Worm (Caenorhabditis elegans) whole organism, L1 larva: ENCODE results near the gene rpc-2.

Experiments used
- C04F5.9 ChIP-seq: sonication (generic microtip); optimal IDR thresholded peaks from 2 replicates; lab custom pipeline; 2016; ENCODE audit warnings: missing genetic modification characterization, missing compliant biosample characterization
- C16A3.4 ChIP-seq: fragments of 150-350 bp; optimal IDR thresholded peaks from 2 replicates; lab custom pipeline; 2014; ENCODE audit warnings: missing biosample characterization, missing genetic modification characterization
- F16B12.6 ChIP-seq: fragments of 150-350 bp; optimal IDR thresholded peaks from 2 replicates; lab custom pipeline; 2014; ENCODE audit warnings: missing biosample characterization, missing genetic modification characterization
- ama-1 ChIP-seq: fragments of 150-350 bp; optimal IDR thresholded peaks from 2 replicates; lab custom pipeline; 2014
- blmp-1 ChIP-seq: fragments of 150-350 bp; optimal IDR thresholded peaks from 2 replicates; lab custom pipeline; 2014; ENCODE audit warnings: missing biosample characterization, missing genetic modification characterization
- ceh-8 ChIP-seq: fragments of 200-800 bp; sonication (Bioruptor generic); optimal IDR thresholded peaks from 2 replicates; lab custom pipeline; 2018; ENCODE audit warnings: mild to moderate bottlenecking, missing genetic modification characterization, moderate library complexity, missing compliant biosample characterization
- dpl-1 ChIP-seq, 3 experiments: fragments of 150-350 bp in 2 of 3; sonication (generic microtip) in 1 of 3; optimal IDR thresholded peaks; 2 replicates each; lab custom pipeline; 2014 to 2017; ENCODE audit warnings: missing biosample characterization in 3 of 3, missing genetic modification characterization in 3 of 3, missing genetic modification reagents in 3 of 3
- dsc-1 ChIP-seq: sonication (generic microtip); optimal IDR thresholded peaks from 2 replicates; lab custom pipeline; 2016; ENCODE audit warnings: mild to moderate bottlenecking, missing genetic modification characterization, missing compliant biosample characterization
- efl-1 ChIP-seq, 4 experiments: fragments of 150-350 bp; optimal IDR thresholded peaks in 3 of 4; peaks in 1 of 4; 1 replicate in 1 of 4; 2 replicates in 3 of 4; lab custom pipeline; 2014; ENCODE audit warnings: missing biosample characterization in 2 of 4, missing genetic modification characterization in 2 of 4, missing genetic modification reagents in 2 of 4
- egl-13 ChIP-seq: sonication (generic microtip); optimal IDR thresholded peaks from 2 replicates; lab custom pipeline; 2016; ENCODE audit warnings: missing genotype, missing genetic modification reagents, missing genetic modification characterization, missing compliant biosample characterization
- egl-27 ChIP-seq, 2 experiments: fragments of 150-350 bp in 1 of 2; sonication (generic microtip); optimal IDR thresholded peaks; 3 replicates each; lab custom pipeline; 2017 to 2018; ENCODE audit warnings: missing biosample characterization in 2 of 2, missing genetic modification characterization in 2 of 2, missing genetic modification reagents in 2 of 2
- elt-3 ChIP-seq, 6 experiments: fragments of 150-350 bp in 1 of 6; sonication (generic microtip); optimal IDR thresholded peaks; 2 replicates each; lab custom pipeline; 2017 to 2018; ENCODE audit warnings: missing biosample characterization in 6 of 6, missing genetic modification characterization in 6 of 6, inconsistent platforms in 1 of 6
- fkh-10 ChIP-seq: sonication (generic microtip); optimal IDR thresholded peaks from 2 replicates; lab custom pipeline; 2017; ENCODE audit warnings: missing biosample characterization, missing genetic modification reagents, missing genetic modification characterization
- fkh-4 ChIP-seq: sonication (generic microtip); optimal IDR thresholded peaks from 2 replicates; lab custom pipeline; 2016; ENCODE audit warnings: missing compliant biosample characterization, missing genetic modification characterization, borderline replicate concordance
- hlh-17 ChIP-seq: fragments of 200-800 bp; sonication (Bioruptor generic); optimal IDR thresholded peaks from 2 replicates; lab custom pipeline; 2018; ENCODE audit warnings: missing genetic modification characterization, mild to moderate bottlenecking, missing compliant biosample characterization, moderate library complexity, borderline replicate concordance
- hlh-4 ChIP-seq: sonication (generic microtip); optimal IDR thresholded peaks from 2 replicates; lab custom pipeline; 2016; ENCODE audit warnings: mild to moderate bottlenecking, missing genetic modification characterization, missing compliant biosample characterization
- irx-1 ChIP-seq: sonication (generic microtip); optimal IDR thresholded peaks from 2 replicates; lab custom pipeline; 2016; ENCODE audit warnings: missing genetic modification characterization, missing compliant biosample characterization
- isw-1 ChIP-seq: fragments of 200-800 bp; sonication (Bioruptor generic); IDR thresholded peaks from 2 replicates; pipeline ENCODE4 v1.3.6; 2022; ENCODE audit warnings: missing genetic modification characterization, missing compliant biosample characterization
- jun-1 ChIP-seq: fragments of 150-350 bp; optimal IDR thresholded peaks from 2 replicates; lab custom pipeline; 2014; ENCODE audit warnings: missing biosample characterization, missing genetic modification reagents, missing genetic modification characterization
- lin-14 ChIP-seq: fragments of 200-800 bp; sonication (Bioruptor generic); optimal IDR thresholded peaks from 2 replicates; lab custom pipeline; 2018; ENCODE audit warnings: mild to moderate bottlenecking, missing genetic modification characterization, moderate library complexity, missing compliant biosample characterization
- lin-15B ChIP-seq: fragments of 150-350 bp; sonication (generic microtip); optimal IDR thresholded peaks from 3 replicates; lab custom pipeline; 2014; ENCODE audit warnings: missing biosample characterization, missing genetic modification characterization
- lin-35 ChIP-seq, 2 experiments: fragments of 150-350 bp; optimal IDR thresholded peaks; 2 replicates each; lab custom pipeline; 2014; ENCODE audit warnings: missing biosample characterization in 2 of 2, missing genetic modification characterization in 2 of 2, missing genetic modification reagents in 2 of 2
- mab-9 ChIP-seq: fragments of 200-800 bp; sonication (Bioruptor generic); IDR thresholded peaks from 2 replicates; pipeline ENCODE4 v1.3.6; 2022; ENCODE audit warnings: missing genetic modification reagents, missing genetic modification characterization, missing compliant biosample characterization
- mep-1 ChIP-seq: fragments of 150-350 bp; optimal IDR thresholded peaks from 2 replicates; lab custom pipeline; 2014; ENCODE audit warnings: missing biosample characterization, missing genetic modification characterization
- nhr-19 ChIP-seq: fragments of 200-800 bp; sonication (Bioruptor generic); conservative IDR thresholded peaks from 2 replicates; pipeline ENCODE4 v1.3.6; 2022; ENCODE audit warnings: missing genetic modification characterization, missing compliant biosample characterization
- nhr-20 ChIP-seq: sonication (generic microtip); optimal IDR thresholded peaks from 2 replicates; lab custom pipeline; 2016; ENCODE audit warnings: mild to moderate bottlenecking, missing genetic modification characterization, missing compliant biosample characterization
- nhr-237 ChIP-seq: fragments of 150-350 bp; optimal IDR thresholded peaks from 2 replicates; lab custom pipeline; 2014; ENCODE audit warnings: missing biosample characterization, missing genetic modification characterization
- nhr-28 ChIP-seq: fragments of 150-350 bp; optimal IDR thresholded peaks from 2 replicates; lab custom pipeline; 2014; ENCODE audit warnings: missing biosample characterization, missing genetic modification characterization
- nhr-71 ChIP-seq: sonication (generic microtip); optimal IDR thresholded peaks from 2 replicates; lab custom pipeline; 2016; ENCODE audit warnings: mild to moderate bottlenecking, missing genetic modification characterization, moderate library complexity, missing compliant biosample characterization
- nhr-77 ChIP-seq: fragments of 150-350 bp; optimal IDR thresholded peaks from 2 replicates; lab custom pipeline; 2014; ENCODE audit warnings: missing biosample characterization, missing genetic modification characterization
- nhr-84 ChIP-seq: sonication (generic microtip); optimal IDR thresholded peaks from 2 replicates; lab custom pipeline; 2017; ENCODE audit warnings: missing biosample characterization, missing genetic modification characterization
- nhr-85 ChIP-seq: sonication (generic microtip); peaks from one replicate; lab custom pipeline; 2016; ENCODE audit warnings: missing genetic modification characterization, inconsistent platforms, missing compliant biosample characterization
- nhr-90 ChIP-seq: sonication (generic microtip); optimal IDR thresholded peaks from 2 replicates; lab custom pipeline; 2016; ENCODE audit warnings: mild to moderate bottlenecking, missing genetic modification characterization, missing compliant biosample characterization; ENCODE audit not compliant: poor library complexity
- rnt-1 ChIP-seq: sonication (generic microtip); optimal IDR thresholded peaks from 2 replicates; lab custom pipeline; 2016; ENCODE audit warnings: mild to moderate bottlenecking, missing genetic modification characterization, moderate library complexity, missing compliant biosample characterization
- snpc-4 ChIP-seq: fragments of 150-350 bp; optimal IDR thresholded peaks from 2 replicates; lab custom pipeline; 2014; ENCODE audit warnings: missing biosample characterization, missing genetic modification characterization
- snu-23 ChIP-seq: sonication (generic microtip); optimal IDR thresholded peaks from 2 replicates; lab custom pipeline; 2016; ENCODE audit warnings: missing genetic modification characterization, missing compliant biosample characterization
- sox-4 ChIP-seq: sonication (generic microtip); optimal IDR thresholded peaks from 2 replicates; lab custom pipeline; 2016; ENCODE audit warnings: missing genetic modification characterization, missing compliant biosample characterization
- sptf-1 ChIP-seq: fragments of 150-350 bp; optimal IDR thresholded peaks from 2 replicates; lab custom pipeline; 2014; ENCODE audit warnings: missing biosample characterization, missing genetic modification characterization
- tbx-2 ChIP-seq: sonication (generic microtip); optimal IDR thresholded peaks from 2 replicates; lab custom pipeline; 2016; ENCODE audit warnings: missing genetic modification characterization, missing compliant biosample characterization
- vab-15 ChIP-seq: sonication (generic microtip); optimal IDR thresholded peaks from 2 replicates; lab custom pipeline; 2017; ENCODE audit warnings: missing genotype, mild to moderate bottlenecking, missing genetic modification characterization, missing compliant biosample characterization
- xbp-1 ChIP-seq: sonication (generic microtip); optimal IDR thresholded peaks from 2 replicates; lab custom pipeline; 2016; ENCODE audit warnings: missing genetic modification characterization, missing compliant biosample characterization
- zag-1 ChIP-seq: fragments of 150-350 bp; optimal IDR thresholded peaks from 2 replicates; lab custom pipeline; 2014; ENCODE audit warnings: missing biosample characterization, missing genetic modification characterization

The rpc-2 gene

ce11 chrIII:5591668-5592149 lies 34.5 kb downstream of the rpc-2 start, which contains the start of the genes ddx-15 and ucr-1 (continued):
- peak; percentile 65 for TF ChIP-seq nhr-19 (GFP tag; lab: Robert Waterston, UW)
- peak; percentile 8 for TF ChIP-seq egl-13
- TF ChIP-seq nhr-85 (tag; lab: Kevin White, UChicago): peak; percentile 73
- peak; percentile 51 for TF ChIP-seq nhr-77 (tag; lab: Kevin White, UChicago)
- peak; percentile 66 for TF ChIP-seq nhr-20 (tag; lab: Kevin White, UChicago)
- TF ChIP-seq tbx-2: peak; percentile 55
- TF ChIP-seq ceh-8: no peak
- peak; percentile 83 for TF ChIP-seq nhr-71 (tag; lab: Kevin White, UChicago)
- peak; percentile 61 for TF ChIP-seq lin-15B (tag; lab: Kevin White, UChicago)
- peak; percentile 42 for TF ChIP-seq irx-1 (tag; lab: Kevin White, UChicago)
- peak; percentile 67 for TF ChIP-seq C16A3.4 (tag; lab: Kevin White, UChicago)
- no peak for TF ChIP-seq fkh-10 (GFP tag; lab: Kevin White, UChicago)
- TF ChIP-seq isw-1 (GFP tag; lab: Robert Waterston, UW): peak; percentile 76
- peak; percentile 82 to 85 for TF ChIP-seq lin-35 (GFP tag; optimal IDR thresholded peaks at IDR 0.05; lab: Kevin White, UChicago)
- TF ChIP-seq, all 84 proteins: peak for 39

ce11 chrIII:5594350-5594749 lies 37.2 kb downstream of the rpc-2 start:
- peak; percentile 50 for TF ChIP-seq snu-23 (GFP tag; lab: Kevin White, UChicago)
- TF ChIP-seq C04F5.9 (tag; lab: Kevin White, UChicago): no peak
- peak; percentile 52 for TF ChIP-seq blmp-1 (tag; lab: Kevin White, UChicago)
- TF ChIP-seq F16B12.6 (tag; lab: Kevin White, UChicago): no peak
- TF ChIP-seq nhr-20 (tag; lab: Kevin White, UChicago): peak; percentile 36
- no peak for TF ChIP-seq tbx-2
- no peak for TF ChIP-seq fkh-4
- TF ChIP-seq fkh-10 (GFP tag; lab: Kevin White, UChicago): no peak
- TF ChIP-seq nhr-84 (tag; lab: Kevin White, UChicago): no peak
- TF ChIP-seq efl-1 (optimal IDR thresholded peaks at IDR 0.05; lab: Kevin White, UChicago): no peak
- no peak for TF ChIP-seq efl-1 (GFP tag; optimal IDR thresholded peaks at IDR 0.05 in 1 of 2; lab: Kevin White, UChicago)
- TF ChIP-seq lin-14 (GFP tag; lab: Kevin White, UChicago): peak; percentile 59
- TF ChIP-seq dsc-1 (tag; lab: Kevin White, UChicago): no peak
- TF ChIP-seq nhr-237 (tag; lab: Kevin White, UChicago): no peak
- TF ChIP-seq nhr-71 (tag; lab: Kevin White, UChicago): peak; percentile 6
- no peak for TF ChIP-seq egl-27 (tag; optimal IDR thresholded peaks at IDR 0.05; lab: Kevin White, UChicago)
- no peak for TF ChIP-seq mab-9 (GFP tag; lab: Robert Waterston, UW)
- peak; percentile 71 for TF ChIP-seq nhr-85 (tag; lab: Kevin White, UChicago)
- TF ChIP-seq nhr-28 (tag; lab: Kevin White, UChicago): no peak
- no peak for TF ChIP-seq ama-1 (lab: Kevin White, UChicago)
- TF ChIP-seq vab-15 (tag; lab: Kevin White, UChicago): no peak
- peak in 2 of 6 experiments; percentile 3 to 44 for TF ChIP-seq elt-3 (tag; optimal IDR thresholded peaks at IDR 0.05; lab: Kevin White, UChicago)
- no peak for TF ChIP-seq sptf-1 (tag; lab: Kevin White, UChicago)
- no peak for TF ChIP-seq zag-1 (tag; lab: Kevin White, UChicago)
- no peak for TF ChIP-seq snpc-4 (tag; lab: Kevin White, UChicago)
- no peak for TF ChIP-seq sox-4 (tag; lab: Kevin White, UChicago)
- TF ChIP-seq jun-1 (tag; lab: Kevin White, UChicago): no peak
- TF ChIP-seq isw-1 (GFP tag; lab: Robert Waterston, UW): no peak
- TF ChIP-seq hlh-17 (GFP tag; lab: Kevin White, UChicago): no peak
- no peak for TF ChIP-seq xbp-1
- TF ChIP-seq nhr-90 (tag; lab: Kevin White, UChicago): peak; percentile 23
- TF ChIP-seq lin-35 (GFP tag; optimal IDR thresholded peaks at IDR 0.05; lab: Kevin White, UChicago): peak in 1 of 2 experiments; percentile 25
- TF ChIP-seq dpl-1 (GFP tag; optimal IDR thresholded peaks at IDR 0.05; lab: Kevin White, UChicago): no peak
- no peak for TF ChIP-seq hlh-4 (tag; lab: Kevin White, UChicago)
- peak; percentile 12 for TF ChIP-seq rnt-1 (tag; lab: Kevin White, UChicago)
- TF ChIP-seq mep-1 (tag; lab: Kevin White, UChicago): peak; percentile 53
